Worm (Caenorhabditis elegans): Measurements from ENCODE around the gene cyp-33C12.

- TF ChIP-seq T23F11.4 (GFP tag; optimal IDR thresholded peaks at IDR 0.05): no peak
- TF ChIP-seq ceh-22 (tag; optimal IDR thresholded peaks at IDR 0.05): no peak
- TF ChIP-seq nhr-11 (tag; optimal IDR thresholded peaks at IDR 0.05): no peak
Observed at ce11 chrV:2250126-2250590, 46.0 kb upstream of the cyp-33C12 start, which contains the start of gene cyp-33C7.
